Fruit fly (Drosophila melanogaster): ENCODE results near the gene CG13965.
A peak's percentile ranks its signal among the peaks of the same experiment; 100 is the strongest.

The CG13965 gene

DNA sequence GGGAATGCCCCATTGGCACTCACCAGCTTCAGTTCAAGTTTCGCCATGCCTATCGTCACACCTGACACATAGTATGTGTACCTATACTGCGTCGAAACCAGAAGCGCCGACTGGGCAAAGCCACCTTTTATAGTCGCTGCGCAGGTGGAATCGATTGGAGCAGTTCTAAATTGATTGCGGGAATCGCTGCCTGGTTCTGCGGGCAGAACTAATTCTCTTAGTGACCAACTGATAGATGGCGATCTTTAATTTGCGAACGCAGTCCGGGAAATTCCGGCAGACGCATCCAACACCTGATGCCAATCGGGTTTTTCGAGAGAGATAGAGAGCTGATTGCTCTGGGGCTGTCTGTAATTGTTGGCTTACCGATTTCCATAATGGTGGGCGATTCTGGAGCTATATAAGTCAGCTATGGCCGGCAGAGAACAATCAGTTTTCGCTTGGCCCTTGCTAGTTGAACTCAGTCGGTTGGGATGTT lies at the start of gene CG13965, which contains the start of gene CG16772:
Gene CG13965 (minus strand): TSS at position 101 of the 478 bp plus-strand sequence.
Gene CG16772 (plus strand): TSS at position 428 of the 478 bp plus-strand sequence.
- no peak for TF ChIP-seq br (GFP tag; optimal IDR thresholded peaks at IDR 0.05)
- TF ChIP-seq Vsx2 (GFP tag; optimal IDR thresholded peaks at IDR 0.05; ENCODE audit: partially characterized antibody) = no peak
- TF ChIP-seq Dif (GFP tag; optimal IDR thresholded peaks at IDR 0.05; ENCODE audit: partially characterized antibody) = no peak
- no peak for TF ChIP-seq lola (GFP tag; optimal IDR thresholded peaks at IDR 0.05)
- no peak for TF ChIP-seq Myc (optimal IDR thresholded peaks at IDR 0.05)

DNA sequence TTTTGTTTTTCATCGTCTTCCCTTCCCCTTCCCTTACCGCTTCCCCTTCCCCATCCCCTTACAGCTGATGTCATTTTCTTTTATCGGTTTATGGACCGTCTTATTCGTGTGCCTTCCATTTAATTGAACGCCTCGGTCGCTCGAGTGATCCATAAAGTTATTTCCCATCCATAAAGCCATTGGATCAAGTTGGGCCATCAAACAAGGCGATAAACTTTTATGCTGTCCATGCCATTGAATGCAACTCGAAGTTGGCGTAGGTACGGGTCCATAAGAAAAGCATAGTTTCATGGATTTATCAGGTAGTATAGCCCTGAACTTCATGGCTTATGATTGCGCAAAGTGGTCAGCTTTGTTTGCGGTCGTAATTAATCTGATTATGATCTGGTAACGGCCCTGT lies 42.9 kb upstream of the CG13965 start:
- TF ChIP-seq Mio (GFP tag; optimal IDR thresholded peaks at IDR 0.05) (no peak), dsf (GFP tag; optimal IDR thresholded peaks at IDR 0.05; ENCODE audit: borderline replicate concordance) (no peak), Jra (GFP tag; optimal IDR thresholded peaks at IDR 0.05) (no peak)

DNA sequence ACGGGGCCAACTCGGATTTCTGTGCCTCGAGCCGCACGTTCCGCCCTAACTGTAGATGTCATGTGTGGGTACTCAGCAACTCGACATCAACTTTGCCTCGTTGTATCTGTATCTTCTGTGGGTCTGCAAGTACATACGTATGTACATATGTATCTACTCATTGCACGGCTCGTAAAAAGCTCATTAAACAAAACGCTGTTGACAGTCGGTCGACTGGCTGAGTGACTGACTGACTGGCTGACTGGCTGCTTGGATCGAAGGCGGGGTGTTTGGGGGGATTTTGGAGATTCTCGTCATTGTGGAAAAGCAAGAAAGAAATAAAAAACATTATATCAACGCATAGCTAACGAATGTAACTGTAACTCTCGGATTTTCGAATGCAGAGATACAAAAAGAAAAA lies 42.2 kb upstream of the CG13965 start:
- TF ChIP-seq CG32264 (GFP tag; optimal IDR thresholded peaks at IDR 0.05) = no peak
- TF ChIP-seq pan (optimal IDR thresholded peaks at IDR 0.05) = no peak
- no peak for TF ChIP-seq brk (GFP tag; optimal IDR thresholded peaks at IDR 0.05)
- TF ChIP-seq Dfd (GFP tag; optimal IDR thresholded peaks at IDR 0.05) = no peak
- TF ChIP-seq dsf (GFP tag; optimal IDR thresholded peaks at IDR 0.05; ENCODE audit: borderline replicate concordance) = no peak
- TF ChIP-seq tai (GFP tag; optimal IDR thresholded peaks at IDR 0.05) = no peak
- TF ChIP-seq sage (GFP tag; optimal IDR thresholded peaks at IDR 0.05) = no peak
- TF ChIP-seq Hr78 (GFP tag; optimal IDR thresholded peaks at IDR 0.05) = no peak
- no peak for TF ChIP-seq lola (GFP tag; optimal IDR thresholded peaks at IDR 0.05)
- no peak for TF ChIP-seq HLH106 (tag; optimal IDR thresholded peaks at IDR 0.05)
- no peak for TF ChIP-seq fru (GFP tag; optimal IDR thresholded peaks at IDR 0.05)
- no peak for TF ChIP-seq GATAd (GFP tag; optimal IDR thresholded peaks at IDR 0.05)
- no peak for TF ChIP-seq OdsH (GFP tag; optimal IDR thresholded peaks at IDR 0.05)
- no peak for TF ChIP-seq Abd-B (GFP tag; optimal IDR thresholded peaks at IDR 0.05)
- TF ChIP-seq dmrt93B (GFP tag; optimal IDR thresholded peaks at IDR 0.05) = no peak
- no peak for TF ChIP-seq Rel (GFP tag; optimal IDR thresholded peaks at IDR 0.05)
- no peak for TF ChIP-seq Rel (tag; optimal IDR thresholded peaks at IDR 0.05)
- no peak for TF ChIP-seq CG9705 (GFP tag; optimal IDR thresholded peaks at IDR 0.05)
- TF ChIP-seq CrebA (GFP tag; optimal IDR thresholded peaks at IDR 0.05; ENCODE audit: borderline replicate concordance) = no peak
- no peak for TF ChIP-seq usp (GFP tag; optimal IDR thresholded peaks at IDR 0.05)
- TF ChIP-seq Myc (optimal IDR thresholded peaks at IDR 0.05) = no peak

DNA sequence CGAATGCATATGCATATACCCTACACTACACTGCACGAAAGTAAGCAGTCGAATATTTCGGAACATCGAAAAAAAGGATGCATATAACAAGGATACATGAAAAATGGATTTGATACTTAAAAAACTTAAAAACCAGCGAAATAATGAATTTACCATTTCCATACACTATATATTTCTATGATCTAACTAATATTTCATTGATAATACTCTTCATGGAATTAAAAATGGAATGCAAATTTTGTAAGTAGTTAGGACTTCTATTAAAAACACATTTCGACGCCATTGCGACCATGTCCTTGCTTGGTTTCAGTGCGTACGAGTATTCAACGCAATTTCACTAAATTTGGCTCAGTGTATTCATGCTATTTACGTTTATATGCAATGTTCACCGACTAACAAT lies 39.9 kb upstream of the CG13965 start:
- peak; percentile 19 for TF ChIP-seq h (GFP tag; optimal IDR thresholded peaks at IDR 0.05)
- TF ChIP-seq brk (GFP tag; optimal IDR thresholded peaks at IDR 0.05) = no peak
- TF ChIP-seq foxo (GFP tag; optimal IDR thresholded peaks at IDR 0.05) = peak in 1 of 2 experiments; percentile 32
- TF ChIP-seq woc (GFP tag; optimal IDR thresholded peaks at IDR 0.05) = no peak
- peak; percentile 21 for TF ChIP-seq HLH106 (tag; optimal IDR thresholded peaks at IDR 0.05)
- peak; percentile 11 for TF ChIP-seq rgr (GFP tag; optimal IDR thresholded peaks at IDR 0.05)
- peak; percentile 15 for TF ChIP-seq fru (GFP tag; optimal IDR thresholded peaks at IDR 0.05)

DNA sequence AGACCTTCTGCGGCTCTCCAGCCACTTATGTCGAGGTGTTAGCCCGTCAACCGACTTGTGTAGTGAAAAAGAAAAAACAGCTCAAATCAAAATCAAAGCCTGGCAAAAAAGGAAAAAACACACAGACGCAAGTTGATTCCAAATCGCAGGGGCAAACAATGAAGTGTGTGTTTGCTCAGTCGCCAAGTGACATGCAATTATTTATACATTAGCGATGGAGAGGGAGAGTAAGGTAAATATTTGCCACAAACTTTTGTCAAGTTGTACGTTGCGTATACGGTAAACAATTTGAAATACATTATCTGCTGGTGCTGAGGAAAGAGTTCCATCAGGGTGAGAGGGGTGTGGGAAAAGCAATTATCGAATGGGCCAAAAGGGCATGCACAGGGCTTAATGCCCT lies 36.0 kb upstream of the CG13965 start:
- no peak for TF ChIP-seq Myc (optimal IDR thresholded peaks at IDR 0.05)

DNA sequence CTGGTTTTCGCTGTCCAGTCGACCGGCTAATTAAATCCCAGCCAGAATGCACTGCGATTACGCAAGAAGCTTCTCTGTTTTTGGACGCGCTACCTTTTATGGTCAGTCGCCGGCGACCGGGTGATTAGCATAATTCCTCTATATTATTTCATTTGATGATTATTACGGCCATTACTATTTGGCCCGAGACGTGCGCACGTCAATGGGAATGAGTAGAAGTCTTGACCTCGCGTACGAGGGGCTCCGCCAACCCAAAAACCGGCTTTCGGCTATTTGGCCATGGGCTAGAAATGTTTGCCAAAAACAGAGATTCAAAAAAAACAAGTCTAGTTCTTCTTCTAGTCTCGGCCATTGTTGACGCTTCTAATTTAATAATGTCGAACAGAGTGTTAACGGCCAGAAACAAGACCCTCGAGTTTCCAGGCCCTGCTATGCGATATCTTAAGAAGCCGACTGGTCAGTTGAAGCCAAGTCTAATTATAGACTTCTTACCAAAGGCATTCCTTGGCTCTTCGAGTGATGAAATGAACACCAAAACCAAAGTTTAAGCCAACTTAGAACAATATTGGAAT lies 30.4 kb upstream of the CG13965 start:
- TF ChIP-seq dsf (GFP tag; optimal IDR thresholded peaks at IDR 0.05; ENCODE audit: borderline replicate concordance) (no peak), CrebA (GFP tag; optimal IDR thresholded peaks at IDR 0.05; ENCODE audit: borderline replicate concordance) (no peak), Hnf4 (GFP tag; optimal IDR thresholded peaks at IDR 0.05) (no peak), Mio (GFP tag; optimal IDR thresholded peaks at IDR 0.05) (no peak), Sp1 (GFP tag; optimal IDR thresholded peaks at IDR 0.05) (no peak), lola (GFP tag; optimal IDR thresholded peaks at IDR 0.05) (no peak), sv (GFP tag; optimal IDR thresholded peaks at IDR 0.05) (no peak), HLH106 (tag; optimal IDR thresholded peaks at IDR 0.05) (no peak), dmrt93B (GFP tag; optimal IDR thresholded peaks at IDR 0.05) (no peak), OdsH (GFP tag; optimal IDR thresholded peaks at IDR 0.05) (no peak), Myc (optimal IDR thresholded peaks at IDR 0.05) (no peak), h (GFP tag; optimal IDR thresholded peaks at IDR 0.05) (no peak), tai (GFP tag; optimal IDR thresholded peaks at IDR 0.05) (no peak), dl (GFP tag; optimal IDR thresholded peaks at IDR 0.05; ENCODE audit: insufficient read depth in 1 of 2, partially characterized antibody in 2 of 2) (no peak)

All from whole organism, wandering third instar larva.